Fruit fly (Drosophila melanogaster) whole organism, prepupa: ENCODE measurements around the gene Acsf2.
A peak's percentile ranks its signal among the peaks of the same experiment; 100 is the strongest.

ENCODE experiments used
- Blimp-1 ChIP-seq: fragments of 200-800 bp; sonication (Bioruptor generic); optimal IDR thresholded peaks from 3 replicates; lab custom pipeline; 2017; ENCODE audit warnings: missing biosample characterization, missing genetic modification characterization, mild to moderate bottlenecking, moderate library complexity, missing genetic modification reagents
- CG10631 ChIP-seq: fragments of 200-800 bp; sonication (Bioruptor generic); optimal IDR thresholded peaks from 2 replicates; lab custom pipeline; 2016; ENCODE audit warnings: missing biosample characterization, missing genetic modification characterization
- CG10669 ChIP-seq: fragments of 200-800 bp; sonication (Bioruptor generic); optimal IDR thresholded peaks from 3 replicates; lab custom pipeline; 2018; ENCODE audit warnings: missing biosample characterization, mild to moderate bottlenecking, missing genetic modification characterization, moderate library complexity
- CG11294 ChIP-seq: fragments of 200-800 bp; sonication (Bioruptor generic); IDR thresholded peaks from 2 replicates; pipeline ENCODE4 v1.3.6; 2022; ENCODE audit warnings: missing biosample characterization, missing genetic modification characterization
- CG16779 ChIP-seq: fragments of 200-800 bp; sonication (Bioruptor generic); optimal IDR thresholded peaks from 3 replicates; lab custom pipeline; 2017; ENCODE audit warnings: missing biosample characterization, mild to moderate bottlenecking, missing genetic modification characterization
- CG3032 ChIP-seq: fragments of 200-800 bp; optimal IDR thresholded peaks from 2 replicates; lab custom pipeline; 2019; ENCODE audit warnings: missing biosample characterization, mild to moderate bottlenecking, missing genetic modification characterization, moderate library complexity
- CG31627 ChIP-seq: fragments of 200-800 bp; sonication (Bioruptor generic); optimal IDR thresholded peaks from 3 replicates; lab custom pipeline; 2016; ENCODE audit warnings: missing biosample characterization, missing genetic modification characterization
- CG32006 ChIP-seq: fragments of 200-800 bp; sonication (Bioruptor generic); optimal IDR thresholded peaks from 3 replicates; lab custom pipeline; 2017; ENCODE audit warnings: missing biosample characterization, mild to moderate bottlenecking, missing genetic modification characterization
- CG34406 ChIP-seq: fragments of 200-800 bp; sonication (Bioruptor generic); optimal IDR thresholded peaks from 3 replicates; lab custom pipeline; 2016; ENCODE audit warnings: missing biosample characterization, missing genetic modification characterization
- CG4318 ChIP-seq: fragments of 200-800 bp; sonication (Bioruptor generic); optimal IDR thresholded peaks from 3 replicates; lab custom pipeline; 2017; ENCODE audit warnings: missing biosample characterization, mild to moderate bottlenecking, missing genetic modification characterization
- CG6276 ChIP-seq: fragments of 200-800 bp; sonication (Bioruptor generic); optimal IDR thresholded peaks from 2 replicates; lab custom pipeline; 2017; ENCODE audit warnings: missing biosample characterization, mild to moderate bottlenecking, missing genetic modification characterization
- CG6792 ChIP-seq: fragments of 200-800 bp; sonication (Bioruptor generic); optimal IDR thresholded peaks from 3 replicates; lab custom pipeline; 2016; ENCODE audit warnings: missing biosample characterization, missing genetic modification characterization
- CG6854 ChIP-seq: fragments of 200-800 bp; sonication (Bioruptor generic); optimal IDR thresholded peaks from 2 replicates; lab custom pipeline; 2017; ENCODE audit warnings: missing biosample characterization, mild to moderate bottlenecking, missing genetic modification characterization
- CG8632 ChIP-seq: fragments of 200-800 bp; sonication (Bioruptor generic); optimal IDR thresholded peaks from 3 replicates; lab custom pipeline; 2016; ENCODE audit warnings: missing biosample characterization, missing genetic modification characterization
- Eip75B ChIP-seq: fragments of 200-800 bp; sonication (Bioruptor generic); optimal IDR thresholded peaks from 3 replicates; lab custom pipeline; 2016; ENCODE audit warnings: missing biosample characterization, missing genetic modification characterization
- Eip78C ChIP-seq: fragments of 200-800 bp; sonication (Bioruptor generic); peaks from one replicate; lab custom pipeline; 2016; ENCODE audit warnings: missing biosample characterization, missing genetic modification characterization
- Eip93F ChIP-seq: fragments of 200-800 bp; sonication (Bioruptor generic); optimal IDR thresholded peaks from 2 replicates; lab custom pipeline; 2016; ENCODE audit warnings: missing biosample characterization, mild to moderate bottlenecking, missing genetic modification characterization
- Ets21C ChIP-seq: fragments of 200-800 bp; sonication (Bioruptor generic); optimal IDR thresholded peaks from 3 replicates; lab custom pipeline; 2016; ENCODE audit warnings: missing biosample characterization, missing genetic modification characterization
- Ets96B ChIP-seq: fragments of 200-800 bp; optimal IDR thresholded peaks from 2 replicates; lab custom pipeline; 2019; ENCODE audit warnings: missing biosample characterization, mild to moderate bottlenecking, missing genetic modification characterization, moderate library complexity
- Gug ChIP-seq: fragments of 200-800 bp; sonication (Bioruptor generic); IDR thresholded peaks from 2 replicates; pipeline ENCODE4 v1.3.6; 2022; ENCODE audit warnings: missing biosample characterization, missing genetic modification characterization
- Hr38 ChIP-seq: sonication (Bioruptor generic); optimal IDR thresholded peaks from 2 replicates; lab custom pipeline; 2016; ENCODE audit warnings: missing biosample characterization, missing genetic modification characterization
- Hr39 ChIP-seq: fragments of 200-800 bp; sonication (Bioruptor generic); optimal IDR thresholded peaks from 2 replicates; lab custom pipeline; 2016; ENCODE audit warnings: missing biosample characterization, missing genetic modification characterization
- Hr4 ChIP-seq: fragments of 200-800 bp; sonication (Bioruptor generic); optimal IDR thresholded peaks from 3 replicates; lab custom pipeline; 2016; ENCODE audit warnings: missing biosample characterization, missing genetic modification characterization
- Met ChIP-seq: fragments of 200-800 bp; sonication (Bioruptor generic); optimal IDR thresholded peaks from 3 replicates; lab custom pipeline; 2016; ENCODE audit warnings: missing biosample characterization, missing genetic modification characterization
- OdsH ChIP-seq: fragments of 200-800 bp; sonication (Bioruptor generic); optimal IDR thresholded peaks from 3 replicates; lab custom pipeline; 2016; ENCODE audit warnings: missing biosample characterization, missing genetic modification characterization
- Smox ChIP-seq: fragments of 200-800 bp; sonication (Bioruptor generic); optimal IDR thresholded peaks from 3 replicates; lab custom pipeline; 2016; ENCODE audit warnings: missing biosample characterization, missing genetic modification characterization
- Sox102F ChIP-seq: fragments of 200-800 bp; sonication (Bioruptor generic); optimal IDR thresholded peaks from 2 replicates; lab custom pipeline; 2016; ENCODE audit warnings: missing biosample characterization, mild to moderate bottlenecking, missing genetic modification characterization
- Sox14 ChIP-seq: fragments of 200-800 bp; sonication (Bioruptor generic); optimal IDR thresholded peaks from 3 replicates; lab custom pipeline; 2016; ENCODE audit warnings: missing biosample characterization, missing genetic modification characterization
- achi ChIP-seq: fragments of 200-800 bp; sonication (Bioruptor generic); optimal IDR thresholded peaks from 3 replicates; lab custom pipeline; 2016; ENCODE audit warnings: missing biosample characterization, missing genetic modification characterization
- acj6 ChIP-seq: fragments of 200-800 bp; sonication (Bioruptor generic); optimal IDR thresholded peaks from 3 replicates; lab custom pipeline; 2016; ENCODE audit warnings: missing biosample characterization, missing genetic modification characterization
- dac ChIP-seq: fragments of 200-800 bp; sonication (Bioruptor generic); optimal IDR thresholded peaks from 2 replicates; lab custom pipeline; 2017; ENCODE audit warnings: missing biosample characterization, mild to moderate bottlenecking, missing genetic modification characterization
- dsx ChIP-seq: fragments of 200-800 bp; optimal IDR thresholded peaks from 3 replicates; lab custom pipeline; 2019; ENCODE audit warnings: missing biosample characterization, mild to moderate bottlenecking, missing genetic modification characterization, moderate library complexity; ENCODE audit not compliant: poor library complexity, severe bottlenecking
- eg ChIP-seq: fragments of 200-800 bp; sonication (Bioruptor generic); IDR thresholded peaks from 3 replicates; pipeline ENCODE4 v1.3.6; 2022; ENCODE audit warnings: missing biosample characterization, missing genetic modification characterization
- esn ChIP-seq: fragments of 200-800 bp; sonication (Bioruptor generic); optimal IDR thresholded peaks from 2 replicates; lab custom pipeline; 2016; ENCODE audit warnings: missing biosample characterization, mild to moderate bottlenecking, missing genetic modification characterization, moderate library complexity
- fd85E ChIP-seq: fragments of 200-800 bp; sonication (Bioruptor generic); optimal IDR thresholded peaks from 3 replicates; lab custom pipeline; 2016; ENCODE audit warnings: missing biosample characterization, missing genetic modification characterization
- lz ChIP-seq: fragments of 200-800 bp; sonication (Bioruptor generic); optimal IDR thresholded peaks from 3 replicates; lab custom pipeline; 2016; ENCODE audit warnings: missing biosample characterization, missing genetic modification characterization
- pdm3 ChIP-seq: fragments of 200-800 bp; sonication (Bioruptor generic); optimal IDR thresholded peaks from 3 replicates; lab custom pipeline; 2016; ENCODE audit warnings: missing biosample characterization, missing genetic modification characterization
- spab ChIP-seq: fragments of 200-800 bp; sonication (Bioruptor generic); optimal IDR thresholded peaks from 2 replicates; lab custom pipeline; 2017; ENCODE audit warnings: missing biosample characterization, mild to moderate bottlenecking, missing genetic modification characterization, missing genetic modification reagents
- ss ChIP-seq, 2 experiments: fragments of 200-800 bp; sonication (Bioruptor generic); optimal IDR thresholded peaks; 2 replicates in 1 of 2; 3 replicates in 1 of 2; lab custom pipeline; 2017 to 2018; ENCODE audit warnings: mild to moderate bottlenecking in 2 of 2, missing biosample characterization in 2 of 2, missing genetic modification characterization in 2 of 2, moderate library complexity in 1 of 2
- svp ChIP-seq: fragments of 200-800 bp; sonication (Bioruptor generic); peaks from one replicate; lab custom pipeline; 2016; ENCODE audit warnings: missing biosample characterization, missing genetic modification characterization
- topi ChIP-seq: fragments of 200-800 bp; sonication (Bioruptor generic); optimal IDR thresholded peaks from 3 replicates; lab custom pipeline; 2016; ENCODE audit warnings: missing biosample characterization, missing genetic modification characterization
- vri ChIP-seq: fragments of 200-800 bp; sonication (Bioruptor generic); optimal IDR thresholded peaks from 3 replicates; lab custom pipeline; 2016; ENCODE audit warnings: missing biosample characterization, mild to moderate bottlenecking, missing genetic modification characterization

Acsf2 gene

DNA sequence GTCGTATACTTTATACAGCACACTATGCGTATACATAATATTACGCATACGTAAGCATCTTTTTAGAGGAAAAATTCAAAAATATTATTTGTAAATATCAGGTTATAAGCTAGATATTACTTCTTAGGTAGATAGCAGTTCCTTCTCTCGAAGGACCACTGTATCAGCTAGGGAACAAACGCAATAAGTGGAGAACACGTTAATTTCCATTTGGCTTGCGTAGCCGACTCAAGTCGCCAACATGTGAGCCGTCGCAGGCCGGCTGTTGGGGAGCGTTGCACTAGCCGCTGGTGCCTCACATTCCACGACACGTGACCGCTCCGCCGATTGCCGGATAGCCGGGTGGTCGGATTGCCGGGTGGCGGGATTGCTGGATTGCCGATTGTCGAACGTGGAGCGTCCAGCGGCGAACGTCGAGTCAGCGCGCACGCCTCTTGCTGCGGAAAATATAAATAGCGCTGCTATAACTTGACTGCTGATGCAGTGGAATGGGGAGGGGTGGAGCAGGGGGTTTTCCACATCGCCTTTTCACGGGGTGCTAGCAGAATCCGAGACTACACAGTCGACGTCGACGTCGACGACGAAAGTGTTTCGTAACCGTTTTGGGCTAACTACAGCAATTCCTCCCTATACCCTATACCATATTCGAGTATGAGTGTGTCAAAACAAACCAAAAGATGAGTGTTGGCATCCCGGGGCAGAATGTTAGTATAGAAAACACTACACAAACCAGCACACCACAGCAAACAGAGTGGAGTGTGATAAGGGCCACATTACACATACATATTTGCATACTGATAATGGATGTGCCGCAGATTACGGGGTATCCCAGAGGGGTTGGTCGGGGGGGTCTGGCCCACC, 38.8 kb downstream of the Acsf2 start (continued):
- no peak for TF ChIP-seq fd85E (GFP tag; lab: Kevin White, UChicago)
- TF ChIP-seq Ets21C (GFP tag; lab: Kevin White, UChicago), result no peak
- TF ChIP-seq acj6 (GFP tag; lab: Kevin White, UChicago), result peak; percentile 35
- no peak for TF ChIP-seq Eip75B (GFP tag; lab: Kevin White, UChicago)
- TF ChIP-seq CG6792 (GFP tag; lab: Kevin White, UChicago), result no peak
- TF ChIP-seq dsx (GFP tag; lab: Kevin White, UChicago), result no peak
- TF ChIP-seq ss (GFP tag; optimal IDR thresholded peaks at IDR 0.05; lab: Kevin White, UChicago), result no peak
- TF ChIP-seq Met, result no peak
- TF ChIP-seq esn (GFP tag; lab: Kevin White, UChicago), result no peak
- TF ChIP-seq spab (GFP tag; lab: Kevin White, UChicago), result no peak
- no peak for TF ChIP-seq Blimp-1 (GFP tag; lab: Kevin White, UChicago)
- no peak for TF ChIP-seq CG8632 (GFP tag; lab: Kevin White, UChicago)
- TF ChIP-seq CG4318 (GFP tag; lab: Kevin White, UChicago), result no peak
- TF ChIP-seq vri (GFP tag; lab: Kevin White, UChicago), result peak; percentile 84
- TF ChIP-seq CG16779 (tag; lab: Kevin White, UChicago), result no peak
- TF ChIP-seq, all 60 proteins: peak for 16

DNA sequence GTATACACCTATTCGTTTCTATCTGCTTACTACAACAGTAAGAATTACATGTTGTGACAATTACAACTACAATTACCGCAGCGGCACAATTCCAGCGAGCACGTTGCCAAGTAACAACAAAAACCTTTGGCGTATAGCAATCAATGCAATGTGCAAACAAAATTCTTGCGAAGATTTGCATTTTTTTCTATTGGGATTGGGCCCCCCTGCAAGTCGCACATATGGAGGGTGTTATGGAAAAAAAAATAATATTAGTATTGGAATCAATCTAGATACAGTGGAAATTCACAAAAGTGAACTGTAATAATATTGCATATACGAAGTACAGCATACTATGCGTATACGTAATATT, 39.4 kb downstream of the Acsf2 start:
- no peak for TF ChIP-seq vri (GFP tag; lab: Kevin White, UChicago)
- no peak for TF ChIP-seq CG31627 (GFP tag; lab: Kevin White, UChicago)
- peak; percentile 35 for TF ChIP-seq Eip78C
- peak; percentile 24 for TF ChIP-seq CG32006 (GFP tag; lab: Kevin White, UChicago)

DNA sequence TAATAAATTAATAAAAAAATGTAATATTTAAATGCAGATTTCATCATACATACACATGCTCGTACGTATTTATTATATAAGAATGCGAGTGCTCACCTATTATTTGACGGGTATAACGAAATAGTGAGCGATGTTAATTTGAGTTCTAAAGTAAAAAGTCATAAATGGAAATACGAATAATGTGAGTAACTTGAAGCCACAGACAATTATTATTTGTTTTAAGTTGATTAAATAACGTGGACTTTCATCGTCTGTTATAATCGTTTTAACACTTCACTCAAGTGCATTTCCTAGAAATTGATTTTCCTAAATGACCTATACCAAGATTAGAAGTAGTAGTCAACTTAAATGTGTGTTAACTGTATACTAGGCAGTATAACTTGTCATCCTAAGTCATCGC, 39.8 kb downstream of the Acsf2 start:
- peak; percentile 18 for TF ChIP-seq CG4318 (GFP tag; lab: Kevin White, UChicago)
- TF ChIP-seq CG6276 (GFP tag; lab: Kevin White, UChicago), result no peak
- peak; percentile 16 for TF ChIP-seq CG6792 (GFP tag; lab: Kevin White, UChicago)
- TF ChIP-seq Met, result no peak
- peak; percentile 5 for TF ChIP-seq CG3032 (tag; lab: Kevin White, UChicago)
- no peak for TF ChIP-seq Sox102F
- peak; percentile 56 for TF ChIP-seq CG32006 (GFP tag; lab: Kevin White, UChicago)
- TF ChIP-seq dac (GFP tag; lab: Kevin White, UChicago), result no peak
- TF ChIP-seq Ets96B (tag; lab: Kevin White, UChicago), result peak; percentile 25
- no peak for TF ChIP-seq Eip75B (GFP tag; lab: Kevin White, UChicago)
- peak; percentile 31 for TF ChIP-seq Hr39
- peak; percentile 20 for TF ChIP-seq CG34406 (GFP tag; lab: Kevin White, UChicago)
- no peak; the same call in 1 of the 2 replicates for TF ChIP-seq Gug (GFP tag; lab: Robert Waterston, UW)
- TF ChIP-seq lz (GFP tag; lab: Kevin White, UChicago), result peak; percentile 31
- no peak for TF ChIP-seq ss (GFP tag; optimal IDR thresholded peaks at IDR 0.05; lab: Kevin White, UChicago)
- TF ChIP-seq svp (GFP tag; lab: Kevin White, UChicago), result peak; percentile 68
- TF ChIP-seq Hr38 (GFP tag; lab: Kevin White, UChicago), result no peak
- TF ChIP-seq CG11294 (GFP tag; lab: Robert Waterston, UW), result peak; percentile 17; the same call in 1 of the 2 replicates
- no peak for TF ChIP-seq Eip93F
- peak; percentile 49 for TF ChIP-seq OdsH (GFP tag; lab: Kevin White, UChicago)
- peak; percentile 30 for TF ChIP-seq pdm3
- TF ChIP-seq CG31627 (GFP tag; lab: Kevin White, UChicago), result peak; percentile 15
- no peak for TF ChIP-seq achi (GFP tag; lab: Kevin White, UChicago)
- TF ChIP-seq CG10669 (GFP tag; lab: Kevin White, UChicago), result peak; percentile 10
- peak; percentile 12 for TF ChIP-seq acj6 (GFP tag; lab: Kevin White, UChicago)
- no peak for TF ChIP-seq CG10631 (GFP tag; lab: Kevin White, UChicago)
- TF ChIP-seq CG6854 (GFP tag; lab: Kevin White, UChicago), result no peak
- peak; percentile 29 for TF ChIP-seq Hr4 (GFP tag; lab: Kevin White, UChicago)
- TF ChIP-seq topi (GFP tag; lab: Kevin White, UChicago), result peak; percentile 24
- TF ChIP-seq eg (GFP tag; lab: Robert Waterston, UW), result peak; percentile 16; the same call in 2 of the 3 replicates
- peak; percentile 63 for TF ChIP-seq Eip78C
- TF ChIP-seq esn (GFP tag; lab: Kevin White, UChicago), result peak; percentile 2
- TF ChIP-seq Sox14 (GFP tag; lab: Kevin White, UChicago), result peak; percentile 45
- TF ChIP-seq Smox (GFP tag; lab: Kevin White, UChicago), result peak; percentile 23
